Worm (Caenorhabditis elegans) whole organism, L2 larva: ENCODE measurements around the gene F43E12.1.

Experiments used
- C34F6.9 ChIP-seq: fragments of 150-350 bp; optimal IDR thresholded peaks from 2 replicates; lab custom pipeline; 2014; ENCODE audit warnings: missing biosample characterization, missing genetic modification characterization
- F13H6.1 ChIP-seq: sonication (generic microtip); optimal IDR thresholded peaks from 2 replicates; lab custom pipeline; 2016; ENCODE audit warnings: missing genetic modification characterization, missing compliant biosample characterization
- R02D3.7 ChIP-seq: fragments of 150-350 bp; optimal IDR thresholded peaks from 2 replicates; lab custom pipeline; 2014; ENCODE audit warnings: missing biosample characterization, missing genetic modification characterization
- ZK546.5 ChIP-seq: sonication (generic microtip); optimal IDR thresholded peaks from 2 replicates; lab custom pipeline; 2017; ENCODE audit warnings: missing biosample characterization, missing genetic modification characterization
- alr-1 ChIP-seq: fragments of 150-350 bp; optimal IDR thresholded peaks from 2 replicates; lab custom pipeline; 2014; ENCODE audit warnings: missing biosample characterization, missing genetic modification characterization
- aly-2 ChIP-seq: fragments of 150-350 bp; optimal IDR thresholded peaks from 2 replicates; lab custom pipeline; 2014; ENCODE audit warnings: missing biosample characterization, missing genetic modification characterization
- ama-1 ChIP-seq: fragments of 150-350 bp; optimal IDR thresholded peaks from 2 replicates; lab custom pipeline; 2018; ENCODE audit warnings: inconsistent platforms
- ceh-16 ChIP-seq: fragments of 150-350 bp; optimal IDR thresholded peaks from 2 replicates; lab custom pipeline; 2014; ENCODE audit warnings: missing biosample characterization, missing genetic modification characterization
- ceh-82 ChIP-seq: fragments of 150-350 bp; optimal IDR thresholded peaks from 2 replicates; lab custom pipeline; 2014; ENCODE audit warnings: missing biosample characterization, missing genetic modification characterization
- crh-2 ChIP-seq: sonication (generic microtip); optimal IDR thresholded peaks from 2 replicates; lab custom pipeline; 2017; ENCODE audit warnings: missing biosample characterization, missing genetic modification characterization
- dmd-4 ChIP-seq: sonication (generic microtip); optimal IDR thresholded peaks from 2 replicates; lab custom pipeline; 2017; ENCODE audit warnings: missing biosample characterization, missing genetic modification characterization
- egl-27 ChIP-seq: sonication (generic microtip); optimal IDR thresholded peaks from 3 replicates; lab custom pipeline; 2017; ENCODE audit warnings: missing biosample characterization, missing genetic modification reagents, missing genetic modification characterization
- elt-3 ChIP-seq: sonication (generic microtip); optimal IDR thresholded peaks from 2 replicates; lab custom pipeline; 2017; ENCODE audit warnings: missing biosample characterization, missing genetic modification characterization
- fos-1 ChIP-seq: fragments of 150-350 bp; optimal IDR thresholded peaks from 2 replicates; lab custom pipeline; 2014; ENCODE audit warnings: missing biosample characterization, missing genetic modification characterization
- gmeb-1 ChIP-seq: fragments of 150-350 bp; optimal IDR thresholded peaks from 2 replicates; lab custom pipeline; 2014; ENCODE audit warnings: missing biosample characterization, missing genetic modification characterization
- lin-11 ChIP-seq: fragments of 150-350 bp; sonication (generic microtip); optimal IDR thresholded peaks from 2 replicates; lab custom pipeline; 2014; ENCODE audit warnings: missing biosample characterization, missing genetic modification characterization, inconsistent platforms, mixed read lengths
- lsy-2 ChIP-seq, 2 experiments: fragments of 150-350 bp in 1 of 2; sonication (generic microtip) in 1 of 2; optimal IDR thresholded peaks; 2 replicates each; lab custom pipeline; 2014 to 2017; ENCODE audit warnings: missing biosample characterization in 2 of 2, missing genetic modification characterization in 2 of 2
- mbf-1 ChIP-seq: sonication (generic microtip); optimal IDR thresholded peaks from 2 replicates; lab custom pipeline; 2017; ENCODE audit warnings: missing biosample characterization, missing genetic modification characterization
- mdl-1 ChIP-seq, 2 experiments: fragments of 150-350 bp in 1 of 2; sonication (generic microtip) in 1 of 2; optimal IDR thresholded peaks; 2 replicates each; lab custom pipeline; 2017; ENCODE audit warnings: missing biosample characterization in 2 of 2, missing genetic modification characterization in 2 of 2
- nhr-10 ChIP-seq: sonication (generic microtip); optimal IDR thresholded peaks from 2 replicates; lab custom pipeline; 2017; ENCODE audit warnings: missing biosample characterization, missing genetic modification characterization
- nhr-12 ChIP-seq: fragments of 150-350 bp; optimal IDR thresholded peaks from 2 replicates; lab custom pipeline; 2014; ENCODE audit warnings: missing biosample characterization, missing genetic modification characterization
- nhr-129 ChIP-seq: fragments of 150-350 bp; optimal IDR thresholded peaks from 2 replicates; lab custom pipeline; 2014; ENCODE audit warnings: missing biosample characterization, missing genetic modification characterization
- nhr-21 ChIP-seq: fragments of 150-350 bp; optimal IDR thresholded peaks from 2 replicates; lab custom pipeline; 2014; ENCODE audit warnings: missing biosample characterization, missing genetic modification characterization
- nhr-25 ChIP-seq: fragments of 150-350 bp; sonication (generic microtip); optimal IDR thresholded peaks from 3 replicates; lab custom pipeline; 2014; ENCODE audit warnings: missing biosample characterization, missing genetic modification characterization
- nhr-77 ChIP-seq: fragments of 150-350 bp; optimal IDR thresholded peaks from 2 replicates; lab custom pipeline; 2014; ENCODE audit warnings: missing biosample characterization, missing genetic modification characterization
- sem-4 ChIP-seq: fragments of 150-350 bp; optimal IDR thresholded peaks from 2 replicates; lab custom pipeline; 2014; ENCODE audit warnings: missing biosample characterization, missing genetic modification reagents, missing genetic modification characterization
- skn-1 ChIP-seq: sonication (generic microtip); optimal IDR thresholded peaks from 2 replicates; lab custom pipeline; 2017; ENCODE audit warnings: missing biosample characterization, missing genetic modification characterization
- sma-9 ChIP-seq, 2 experiments: fragments of 150-350 bp in 1 of 2; sonication (generic microtip) in 1 of 2; optimal IDR thresholded peaks; 2 replicates each; lab custom pipeline; 2014 to 2016; ENCODE audit warnings: missing genetic modification characterization in 2 of 2, mild to moderate bottlenecking in 1 of 2, missing biosample characterization in 1 of 2, missing compliant biosample characterization in 1 of 2, missing genetic modification reagents in 1 of 2, moderate library complexity in 1 of 2
- unc-62 ChIP-seq: fragments of 150-350 bp; optimal IDR thresholded peaks from 2 replicates; lab custom pipeline; 2014; ENCODE audit warnings: missing biosample characterization, missing genetic modification reagents, missing genetic modification characterization
- zag-1 ChIP-seq: fragments of 150-350 bp; optimal IDR thresholded peaks from 2 replicates; lab custom pipeline; 2014; ENCODE audit warnings: missing biosample characterization, missing genetic modification characterization

F43E12.1 gene

DNA sequence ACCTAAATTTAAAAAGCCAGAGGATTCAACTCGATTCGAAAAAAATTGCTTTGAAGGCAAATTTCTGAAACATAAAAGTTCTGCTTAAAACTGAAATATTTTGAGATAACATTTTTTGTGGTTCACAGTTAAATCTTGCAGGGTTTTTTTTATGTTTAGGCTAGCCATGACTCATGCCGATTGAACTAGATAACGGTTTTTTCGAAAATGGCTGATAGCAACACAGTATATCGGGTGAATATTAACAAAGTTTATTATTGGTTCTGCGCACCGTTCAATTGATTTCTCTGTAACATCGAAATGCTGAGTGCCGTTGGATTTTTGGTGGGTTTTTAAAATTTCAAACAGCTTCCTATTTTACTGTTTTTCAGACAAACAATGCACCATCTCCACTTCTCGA, at the start of gene F43E12.1:
TSS of gene F43E12.1 (plus strand) at position 301 of the 400 bp plus-strand sequence.
- no peak for TF ChIP-seq F13H6.1 (tag; lab: Kevin White, UChicago)
- TF ChIP-seq mdl-1 (tag; optimal IDR thresholded peaks at IDR 0.05; lab: Kevin White, UChicago) = no peak
- TF ChIP-seq unc-62 (GFP tag; lab: Kevin White, UChicago) = no peak
- TF ChIP-seq skn-1 = no peak
- no peak for TF ChIP-seq fos-1
- TF ChIP-seq nhr-77 = no peak
- TF ChIP-seq ama-1 (lab: Kevin White, UChicago) = no peak
- no peak for TF ChIP-seq mbf-1 (tag; lab: Kevin White, UChicago)
- TF ChIP-seq gmeb-1 = no peak
- no peak for TF ChIP-seq zag-1 (tag; lab: Kevin White, UChicago)
- TF ChIP-seq ceh-82 (tag; lab: Kevin White, UChicago) = no peak
- no peak for TF ChIP-seq alr-1 (tag; lab: Kevin White, UChicago)

ce11 chrX:7128615-7129014, 48.8 kb upstream of the F43E12.1 start:
- TF ChIP-seq sma-9 (GFP tag; optimal IDR thresholded peaks at IDR 0.05; lab: Kevin White, UChicago) = no peak
- no peak for TF ChIP-seq sma-9 (tag; optimal IDR thresholded peaks at IDR 0.05; lab: Kevin White, UChicago)
- no peak for TF ChIP-seq mbf-1 (tag; lab: Kevin White, UChicago)
- TF ChIP-seq crh-2 (tag; lab: Kevin White, UChicago) = no peak
- no peak for TF ChIP-seq R02D3.7 (tag; lab: Kevin White, UChicago)
- no peak for TF ChIP-seq aly-2 (tag; lab: Kevin White, UChicago)
- no peak for TF ChIP-seq zag-1 (tag; lab: Kevin White, UChicago)
- no peak for TF ChIP-seq lin-11 (tag; lab: Kevin White, UChicago)
- TF ChIP-seq nhr-25 = no peak
- no peak for TF ChIP-seq ceh-82 (tag; lab: Kevin White, UChicago)
- no peak for TF ChIP-seq nhr-10
- TF ChIP-seq ama-1 (lab: Kevin White, UChicago) = no peak
- no peak for TF ChIP-seq gmeb-1

DNA sequence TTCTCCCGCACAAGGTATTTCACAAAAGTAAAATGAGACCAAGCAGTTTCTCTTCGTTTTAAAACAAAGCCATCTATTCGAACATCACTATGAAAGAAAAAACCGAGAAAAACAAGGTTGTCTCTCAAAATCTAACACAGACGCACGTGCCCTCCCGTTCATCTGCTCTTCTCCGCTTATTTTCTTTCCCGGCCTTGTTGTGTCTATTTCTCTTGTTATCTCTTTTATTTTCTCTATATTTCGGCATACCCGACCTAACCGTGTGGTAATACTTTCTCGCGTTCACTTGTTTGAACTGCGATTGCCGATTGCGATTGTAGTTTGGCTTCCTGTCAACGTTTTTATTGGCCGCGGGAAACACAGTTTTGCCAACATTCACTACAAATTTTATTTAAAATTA, 48.0 kb upstream of the F43E12.1 start:
- TF ChIP-seq nhr-12 (tag; lab: Kevin White, UChicago) = no peak
- TF ChIP-seq nhr-129 (tag; lab: Kevin White, UChicago) = peak; percentile 32
- peak; percentile 30 for TF ChIP-seq sma-9 (GFP tag; optimal IDR thresholded peaks at IDR 0.05; lab: Kevin White, UChicago)
- TF ChIP-seq sma-9 (tag; optimal IDR thresholded peaks at IDR 0.05; lab: Kevin White, UChicago) = no peak
- peak; percentile 64 to 77 for TF ChIP-seq mdl-1 (tag; optimal IDR thresholded peaks at IDR 0.05; lab: Kevin White, UChicago)
- peak; percentile 1 for TF ChIP-seq C34F6.9 (tag; lab: Kevin White, UChicago)
- TF ChIP-seq nhr-25 = peak; percentile 51
- peak in 1 of 2 experiments; percentile 14 for TF ChIP-seq lsy-2 (tag; optimal IDR thresholded peaks at IDR 0.05; lab: Kevin White, UChicago)
- no peak for TF ChIP-seq dmd-4 (tag; lab: Kevin White, UChicago)
- TF ChIP-seq crh-2 (tag; lab: Kevin White, UChicago) = no peak
- no peak for TF ChIP-seq egl-27 (tag; lab: Kevin White, UChicago)
- TF ChIP-seq sem-4 (tag; lab: Kevin White, UChicago) = peak; percentile 12
- no peak for TF ChIP-seq elt-3 (tag; lab: Kevin White, UChicago)
- peak; percentile 28 for TF ChIP-seq fos-1

ce11 chrX:7131206-7131605, 46.2 kb upstream of the F43E12.1 start:
- TF ChIP-seq fos-1 (no peak), unc-62 (GFP tag; lab: Kevin White, UChicago) (no peak), crh-2 (tag; lab: Kevin White, UChicago) (no peak), gmeb-1 (no peak), elt-3 (tag; lab: Kevin White, UChicago) (no peak), nhr-25 (no peak), nhr-10 (no peak), sem-4 (tag; lab: Kevin White, UChicago) (no peak), R02D3.7 (tag; lab: Kevin White, UChicago) (no peak)
- TF ChIP-seq, all 48 proteins: peak for 0

DNA sequence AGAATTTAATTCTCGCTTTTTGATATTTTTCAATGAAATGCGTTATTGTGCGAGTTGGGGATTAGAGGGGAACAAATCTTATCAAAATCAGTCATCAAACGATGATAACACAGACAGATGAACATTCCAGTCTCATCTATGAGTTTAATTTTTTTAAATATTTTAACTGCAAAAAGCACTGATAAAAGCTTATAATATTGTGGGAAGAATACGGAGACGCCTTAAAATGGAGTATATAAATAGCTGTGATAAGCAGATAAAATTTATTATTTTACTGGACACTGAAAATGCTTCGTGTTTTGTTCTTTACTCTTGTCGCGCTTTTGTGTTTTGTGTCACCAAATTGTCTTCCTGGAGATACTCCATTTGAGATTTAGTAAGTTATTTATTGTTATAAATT, 37.8 kb upstream of the F43E12.1 start, which contains the start of gene clec-86:
TSS of gene clec-86 (plus strand) at position 262 of the 400 bp plus-strand sequence.
- TF ChIP-seq ZK546.5 (tag; lab: Kevin White, UChicago) = no peak
- TF ChIP-seq R02D3.7 (tag; lab: Kevin White, UChicago) = no peak
- no peak for TF ChIP-seq alr-1 (tag; lab: Kevin White, UChicago)
- TF ChIP-seq nhr-21 (tag; lab: Kevin White, UChicago) = no peak
- peak; percentile 3 for TF ChIP-seq fos-1
- no peak for TF ChIP-seq nhr-25
- no peak for TF ChIP-seq ceh-16
- TF ChIP-seq skn-1 = no peak
- no peak for TF ChIP-seq sem-4 (tag; lab: Kevin White, UChicago)
